Fruit fly (Drosophila melanogaster): ENCODE measurements around the gene CG17294.

Gene CG17294

DNA sequence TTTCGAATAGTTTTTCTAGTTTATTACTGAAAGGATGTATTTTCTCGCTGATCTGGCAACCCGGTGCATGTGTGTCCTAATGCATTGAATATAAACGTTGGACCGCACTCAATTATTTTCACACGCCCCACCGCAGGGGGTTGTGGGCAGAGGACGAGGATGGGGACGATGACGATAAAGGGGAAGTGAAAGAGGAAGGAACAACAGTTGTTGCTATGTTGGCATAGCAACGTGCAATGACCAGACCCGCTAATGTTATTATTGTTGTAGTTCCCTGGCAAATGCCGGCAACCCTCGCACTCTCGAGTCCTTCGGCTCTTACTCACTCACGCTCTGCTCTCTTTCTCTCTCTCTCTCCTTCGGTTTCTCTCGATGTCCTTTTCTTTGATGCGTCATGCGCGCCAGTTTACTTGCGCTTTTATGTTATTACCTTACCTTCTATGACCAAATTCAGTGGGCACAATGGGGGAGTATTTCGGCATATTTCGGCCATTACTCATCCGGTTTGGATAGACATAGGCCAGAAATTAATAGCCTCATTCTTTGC, 47.9 kb downstream of the CG17294 start (continued):
- TF ChIP-seq gem (tag; optimal IDR thresholded peaks at IDR 0.05), result no peak
- no peak for TF ChIP-seq CG7839 (tag; optimal IDR thresholded peaks at IDR 0.05)
- TF ChIP-seq nerfin-1 (tag; optimal IDR thresholded peaks at IDR 0.05), result peak; percentile 55

- TF ChIP-seq sens (GFP tag) (peak; percentile 12), Trl (optimal IDR thresholded peaks at IDR 0.05) (peak in 1 of 2 experiments; percentile 15), Trl (GFP tag; optimal IDR thresholded peaks at IDR 0.05) (no peak), ind (GFP tag; optimal IDR thresholded peaks at IDR 0.05) (no peak), sim (GFP tag; IDR thresholded peaks at IDR 0.05) (no peak), CG30431 (GFP tag; optimal IDR thresholded peaks at IDR 0.05) (no peak), CG9797 (GFP tag; optimal IDR thresholded peaks at IDR 0.05) (no peak), Doc3 (GFP tag; IDR thresholded peaks at IDR 0.05; ENCODE audit: partially characterized antibody) (no peak), Dp (GFP tag; optimal IDR thresholded peaks at IDR 0.05) (no peak), Med (GFP tag) (peak; percentile 31)
These were observed 48.4 kb downstream of the CG17294 start for dm6 chr2L:8425212-8425611.

DNA sequence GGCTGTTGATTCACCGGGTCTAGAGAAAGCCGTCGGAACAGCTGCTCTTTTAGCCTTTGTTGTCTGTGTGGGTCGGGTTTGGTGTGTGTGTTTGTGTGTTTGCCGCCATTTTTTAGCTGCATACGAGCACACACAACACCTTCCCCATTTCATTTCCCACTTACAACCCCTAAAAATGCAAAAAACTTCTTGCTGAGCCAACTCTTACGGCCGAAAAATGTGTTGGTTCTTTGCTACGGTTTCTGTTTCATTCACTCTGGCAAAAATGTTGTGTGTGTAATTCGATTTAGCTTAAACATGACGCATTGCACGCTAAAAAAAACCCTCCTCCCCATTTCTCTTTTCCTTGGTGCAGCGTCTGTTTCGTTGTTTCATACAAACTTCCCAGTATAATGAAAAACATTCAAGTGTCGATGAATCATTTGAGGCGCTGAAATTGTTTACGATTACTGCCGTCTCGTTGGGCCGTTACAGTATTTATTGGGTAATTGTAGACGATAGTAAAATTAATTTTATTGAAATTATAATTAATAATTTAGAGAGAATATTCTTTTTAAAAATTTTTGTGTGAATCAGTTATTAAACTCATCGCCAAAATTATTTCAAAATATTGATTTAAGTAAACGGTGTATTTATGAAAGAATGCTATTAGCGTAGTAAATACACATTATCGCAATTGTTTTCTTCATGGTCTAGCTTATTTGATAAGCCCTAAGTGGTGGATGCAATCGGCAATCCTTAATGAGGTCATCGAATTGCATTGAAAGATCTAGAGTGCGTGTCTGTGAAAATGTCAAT, 49.3 kb downstream of the CG17294 start:
- TF ChIP-seq pros (GFP tag; optimal IDR thresholded peaks at IDR 0.05) (peak; percentile 60), CG2199 (GFP tag; IDR thresholded peaks at IDR 0.05) (0 out of 3 replicates have a peak, but pooled peaks have one; percentile 39), Xbp1 (GFP tag; optimal IDR thresholded peaks at IDR 0.05) (no peak), CG15011 (GFP tag; optimal IDR thresholded peaks at IDR 0.05) (no peak), CG11456 (GFP tag; IDR thresholded peaks at IDR 0.05) (0 out of 3 replicates have a peak, but pooled peaks have one; percentile 21)

DNA sequence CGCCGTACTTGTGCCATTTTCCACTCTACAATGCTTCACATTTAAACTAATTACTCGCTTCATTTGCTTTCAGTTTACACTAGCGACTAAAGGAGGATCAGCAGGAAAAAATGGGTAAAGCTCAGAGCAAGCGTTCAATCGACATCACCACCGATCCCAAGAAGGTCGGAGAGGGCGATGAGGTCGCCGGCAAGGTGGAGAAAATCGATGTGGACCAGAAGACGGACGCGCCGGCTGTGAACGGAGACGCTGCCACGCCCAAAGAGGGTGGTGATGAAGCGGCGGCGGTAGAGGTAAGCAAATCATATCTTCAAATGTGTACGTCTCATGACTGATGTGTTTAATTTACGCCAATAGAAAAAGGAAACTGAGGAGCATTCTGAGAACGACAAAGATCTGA, 50.0 kb downstream of the CG17294 start:
- TF ChIP-seq Med (GFP tag) (peak; percentile 63), Rx (GFP tag; IDR thresholded peaks at IDR 0.05) (no peak)
